Worm (Caenorhabditis elegans) whole organism, L2 larva: ENCODE data around the gene K09E3.2.

Experiments used
- C34F6.9 ChIP-seq: fragments of 150-350 bp; optimal IDR thresholded peaks from 2 replicates; lab custom pipeline; 2014; ENCODE audit warnings: missing biosample characterization, missing genetic modification characterization
- F13H6.1 ChIP-seq: sonication (generic microtip); optimal IDR thresholded peaks from 2 replicates; lab custom pipeline; 2016; ENCODE audit warnings: missing genetic modification characterization, missing compliant biosample characterization
- R02D3.7 ChIP-seq: fragments of 150-350 bp; optimal IDR thresholded peaks from 2 replicates; lab custom pipeline; 2014; ENCODE audit warnings: missing biosample characterization, missing genetic modification characterization
- Y55F3AM.14 ChIP-seq: fragments of 200-800 bp; sonication (Bioruptor generic); optimal IDR thresholded peaks from 2 replicates; lab custom pipeline; 2018; ENCODE audit warnings: mild to moderate bottlenecking, missing genetic modification characterization, missing compliant biosample characterization
- ZK546.5 ChIP-seq: sonication (generic microtip); optimal IDR thresholded peaks from 2 replicates; lab custom pipeline; 2017; ENCODE audit warnings: missing biosample characterization, missing genetic modification characterization
- aly-2 ChIP-seq: fragments of 150-350 bp; optimal IDR thresholded peaks from 2 replicates; lab custom pipeline; 2014; ENCODE audit warnings: missing biosample characterization, missing genetic modification characterization
- ama-1 ChIP-seq: fragments of 150-350 bp; optimal IDR thresholded peaks from 2 replicates; lab custom pipeline; 2018; ENCODE audit warnings: inconsistent platforms
- blmp-1 ChIP-seq: sonication (generic microtip); optimal IDR thresholded peaks from 2 replicates; lab custom pipeline; 2017; ENCODE audit warnings: missing genetic modification characterization, mild to moderate bottlenecking, missing compliant biosample characterization, antibody characterized with exemption, moderate library complexity; ENCODE audit not compliant: insufficient read depth
- ceh-16 ChIP-seq: fragments of 150-350 bp; optimal IDR thresholded peaks from 2 replicates; lab custom pipeline; 2014; ENCODE audit warnings: missing biosample characterization, missing genetic modification characterization
- crh-2 ChIP-seq: sonication (generic microtip); optimal IDR thresholded peaks from 2 replicates; lab custom pipeline; 2017; ENCODE audit warnings: missing biosample characterization, missing genetic modification characterization
- dmd-4 ChIP-seq: sonication (generic microtip); optimal IDR thresholded peaks from 2 replicates; lab custom pipeline; 2017; ENCODE audit warnings: missing biosample characterization, missing genetic modification characterization
- egl-27 ChIP-seq: sonication (generic microtip); optimal IDR thresholded peaks from 3 replicates; lab custom pipeline; 2017; ENCODE audit warnings: missing biosample characterization, missing genetic modification reagents, missing genetic modification characterization
- elt-1 ChIP-seq: fragments of 150-350 bp; optimal IDR thresholded peaks from 2 replicates; lab custom pipeline; 2014; ENCODE audit warnings: missing biosample characterization, missing genetic modification characterization
- elt-3 ChIP-seq: sonication (generic microtip); optimal IDR thresholded peaks from 2 replicates; lab custom pipeline; 2017; ENCODE audit warnings: missing biosample characterization, missing genetic modification characterization
- gmeb-1 ChIP-seq: fragments of 150-350 bp; optimal IDR thresholded peaks from 2 replicates; lab custom pipeline; 2014; ENCODE audit warnings: missing biosample characterization, missing genetic modification characterization
- lin-11 ChIP-seq: fragments of 150-350 bp; sonication (generic microtip); optimal IDR thresholded peaks from 2 replicates; lab custom pipeline; 2014; ENCODE audit warnings: missing biosample characterization, missing genetic modification characterization, inconsistent platforms, mixed read lengths
- lin-39 ChIP-seq: fragments of 150-350 bp; optimal IDR thresholded peaks from 2 replicates; lab custom pipeline; 2014; ENCODE audit warnings: missing biosample characterization, missing genetic modification reagents, missing genetic modification characterization
- lsy-2 ChIP-seq, 2 experiments: fragments of 150-350 bp in 1 of 2; sonication (generic microtip) in 1 of 2; optimal IDR thresholded peaks; 2 replicates each; lab custom pipeline; 2014 to 2017; ENCODE audit warnings: missing biosample characterization in 2 of 2, missing genetic modification characterization in 2 of 2
- mab-5 ChIP-seq: fragments of 150-350 bp; optimal IDR thresholded peaks from 2 replicates; lab custom pipeline; 2014; ENCODE audit warnings: missing biosample characterization, missing genetic modification characterization
- mbf-1 ChIP-seq: sonication (generic microtip); optimal IDR thresholded peaks from 2 replicates; lab custom pipeline; 2017; ENCODE audit warnings: missing biosample characterization, missing genetic modification characterization
- mdl-1 ChIP-seq, 2 experiments: fragments of 150-350 bp in 1 of 2; sonication (generic microtip) in 1 of 2; optimal IDR thresholded peaks; 2 replicates each; lab custom pipeline; 2017; ENCODE audit warnings: missing biosample characterization in 2 of 2, missing genetic modification characterization in 2 of 2
- nhr-10 ChIP-seq: sonication (generic microtip); optimal IDR thresholded peaks from 2 replicates; lab custom pipeline; 2017; ENCODE audit warnings: missing biosample characterization, missing genetic modification characterization
- nhr-11 ChIP-seq: fragments of 150-350 bp; optimal IDR thresholded peaks from 2 replicates; lab custom pipeline; 2014; ENCODE audit warnings: missing biosample characterization, missing genetic modification characterization
- nhr-129 ChIP-seq: fragments of 150-350 bp; optimal IDR thresholded peaks from 2 replicates; lab custom pipeline; 2014; ENCODE audit warnings: missing biosample characterization, missing genetic modification characterization
- nhr-21 ChIP-seq: fragments of 150-350 bp; optimal IDR thresholded peaks from 2 replicates; lab custom pipeline; 2014; ENCODE audit warnings: missing biosample characterization, missing genetic modification characterization
- nhr-23 ChIP-seq: fragments of 150-350 bp; optimal IDR thresholded peaks from 2 replicates; lab custom pipeline; 2014; ENCODE audit warnings: missing biosample characterization, missing genetic modification reagents, missing genetic modification characterization
- nhr-25 ChIP-seq: fragments of 150-350 bp; sonication (generic microtip); optimal IDR thresholded peaks from 3 replicates; lab custom pipeline; 2014; ENCODE audit warnings: missing biosample characterization, missing genetic modification characterization
- nhr-6 ChIP-seq: fragments of 150-350 bp; optimal IDR thresholded peaks from 2 replicates; lab custom pipeline; 2014; ENCODE audit warnings: missing biosample characterization, missing genetic modification characterization
- nhr-77 ChIP-seq: fragments of 150-350 bp; optimal IDR thresholded peaks from 2 replicates; lab custom pipeline; 2014; ENCODE audit warnings: missing biosample characterization, missing genetic modification characterization
- peb-1 ChIP-seq: fragments of 150-350 bp; optimal IDR thresholded peaks from 2 replicates; lab custom pipeline; 2014; ENCODE audit warnings: missing biosample characterization, missing genetic modification characterization
- sem-4 ChIP-seq: fragments of 150-350 bp; optimal IDR thresholded peaks from 2 replicates; lab custom pipeline; 2014; ENCODE audit warnings: missing biosample characterization, missing genetic modification reagents, missing genetic modification characterization
- skn-1 ChIP-seq: sonication (generic microtip); optimal IDR thresholded peaks from 2 replicates; lab custom pipeline; 2017; ENCODE audit warnings: missing biosample characterization, missing genetic modification characterization
- sma-3 ChIP-seq: sonication (generic microtip); optimal IDR thresholded peaks from 2 replicates; lab custom pipeline; 2016; ENCODE audit warnings: missing genetic modification reagents, missing genetic modification characterization, missing compliant biosample characterization
- sma-9 ChIP-seq, 2 experiments: fragments of 150-350 bp in 1 of 2; sonication (generic microtip) in 1 of 2; optimal IDR thresholded peaks; 2 replicates each; lab custom pipeline; 2014 to 2016; ENCODE audit warnings: missing genetic modification characterization in 2 of 2, mild to moderate bottlenecking in 1 of 2, missing biosample characterization in 1 of 2, missing compliant biosample characterization in 1 of 2, missing genetic modification reagents in 1 of 2, moderate library complexity in 1 of 2
- snpc-4 ChIP-seq: fragments of 150-350 bp; optimal IDR thresholded peaks from 2 replicates; lab custom pipeline; 2014; ENCODE audit warnings: missing biosample characterization, missing genetic modification characterization
- unc-39 ChIP-seq: fragments of 150-350 bp; optimal IDR thresholded peaks from 2 replicates; lab custom pipeline; 2014; ENCODE audit warnings: missing biosample characterization, missing genetic modification characterization
- unc-55 ChIP-seq: fragments of 150-350 bp; sonication (generic microtip); optimal IDR thresholded peaks from 3 replicates; lab custom pipeline; 2014; ENCODE audit warnings: missing biosample characterization, missing genetic modification reagents, missing genetic modification characterization
- unc-62 ChIP-seq: fragments of 150-350 bp; optimal IDR thresholded peaks from 2 replicates; lab custom pipeline; 2014; ENCODE audit warnings: missing biosample characterization, missing genetic modification reagents, missing genetic modification characterization
- zag-1 ChIP-seq: fragments of 150-350 bp; optimal IDR thresholded peaks from 2 replicates; lab custom pipeline; 2014; ENCODE audit warnings: missing biosample characterization, missing genetic modification characterization
- ztf-1 ChIP-seq: fragments of 200-800 bp; sonication (Bioruptor generic); conservative IDR thresholded peaks from 2 replicates; pipeline ENCODE4 v1.3.6; 2022; ENCODE audit warnings: missing genetic modification characterization, missing compliant biosample characterization
- ztf-11 ChIP-seq: sonication (generic microtip); optimal IDR thresholded peaks from 2 replicates; lab custom pipeline; 2017; ENCODE audit warnings: missing biosample characterization, missing genetic modification characterization
- ztf-4 ChIP-seq: fragments of 150-350 bp; optimal IDR thresholded peaks from 2 replicates; lab custom pipeline; 2014; ENCODE audit warnings: missing biosample characterization, missing genetic modification characterization

K09E3.2 gene

DNA sequence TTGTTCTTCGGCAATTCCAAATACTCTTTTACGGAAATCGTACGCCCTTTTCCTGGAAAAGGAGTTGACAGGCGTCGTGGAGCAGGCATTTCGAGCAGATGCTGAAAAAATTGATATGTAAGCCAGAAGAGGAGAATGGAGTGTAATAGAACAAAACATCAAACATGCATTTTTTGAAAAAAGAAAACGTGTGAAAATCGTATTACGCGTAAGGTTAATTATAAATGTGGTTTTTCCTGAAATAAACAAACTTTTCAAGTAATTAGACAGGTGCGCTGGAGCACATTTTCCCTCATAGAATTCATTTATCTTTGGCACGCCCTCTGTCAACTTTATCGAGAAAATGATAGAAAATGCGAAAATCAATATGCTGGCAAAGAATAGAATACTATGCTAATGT is 2.4 kb upstream of the K09E3.2 start, which contains the start of gene lido-6:
TSS of gene lido-6 (minus strand) at position 101 of the 400 bp plus-strand sequence.
- TF ChIP-seq elt-1 (tag; lab: Kevin White, UChicago) (no peak), zag-1 (tag; lab: Kevin White, UChicago) (no peak), peb-1 (tag; lab: Kevin White, UChicago) (no peak), aly-2 (tag; lab: Kevin White, UChicago) (no peak), ceh-16 (no peak), dmd-4 (tag; lab: Kevin White, UChicago) (no peak), nhr-129 (no peak), R02D3.7 (tag; lab: Kevin White, UChicago) (no peak), ztf-11 (tag; lab: Kevin White, UChicago) (no peak), nhr-11 (tag; lab: Kevin White, UChicago) (no peak), gmeb-1 (no peak)

- TF ChIP-seq crh-2 (tag; lab: Kevin White, UChicago): no peak
- TF ChIP-seq peb-1 (tag; lab: Kevin White, UChicago): no peak
- TF ChIP-seq, all 48 proteins: peak for 0
Measured at ce11 chrX:17134427-17134826, 17.0 kb downstream of the K09E3.2 start, which contains the start of gene K09E3.7. Gene K09E3.7 (minus strand): TSS chrX:17134527.

ce11 chrX:17135704-17136103 is 18.2 kb downstream of the K09E3.2 start:
- TF ChIP-seq crh-2 (tag; lab: Kevin White, UChicago) (peak; percentile 53), ztf-11 (tag; lab: Kevin White, UChicago) (no peak), elt-1 (tag; lab: Kevin White, UChicago) (no peak), mbf-1 (tag; lab: Kevin White, UChicago) (no peak), nhr-11 (tag; lab: Kevin White, UChicago) (no peak), nhr-129 (peak; percentile 30), nhr-21 (tag; lab: Kevin White, UChicago) (no peak), nhr-10 (tag; lab: Kevin White, UChicago) (no peak), ztf-1 (no peak), blmp-1 (tag; lab: Kevin White, UChicago) (no peak), gmeb-1 (no peak), Y55F3AM.14 (GFP tag; lab: Kevin White, UChicago) (no peak), skn-1 (tag; lab: Kevin White, UChicago) (no peak), unc-62 (no peak), mdl-1 (tag; optimal IDR thresholded peaks at IDR 0.05; lab: Kevin White, UChicago) (no peak), ama-1 (no peak), ZK546.5 (no peak), sma-9 (GFP tag; optimal IDR thresholded peaks at IDR 0.05; lab: Kevin White, UChicago) (peak; percentile 20), sma-9 (tag; optimal IDR thresholded peaks at IDR 0.05; lab: Kevin White, UChicago) (no peak), aly-2 (tag; lab: Kevin White, UChicago) (no peak)

ce11 chrX:17138060-17138557 is 20.6 kb downstream of the K09E3.2 start, which contains the start of gene cnp-3:
Gene cnp-3 (minus strand): TSS chrX:17138110.
- TF ChIP-seq F13H6.1 (tag; lab: Kevin White, UChicago) (no peak), ama-1 (no peak), mdl-1 (tag; optimal IDR thresholded peaks at IDR 0.05; lab: Kevin White, UChicago) (no peak), sma-3 (peak; percentile 80), mbf-1 (tag; lab: Kevin White, UChicago) (no peak), aly-2 (tag; lab: Kevin White, UChicago) (no peak), sem-4 (tag; lab: Kevin White, UChicago) (no peak), blmp-1 (tag; lab: Kevin White, UChicago) (peak; percentile 44), ztf-11 (tag; lab: Kevin White, UChicago) (no peak), skn-1 (tag; lab: Kevin White, UChicago) (peak; percentile 32), ztf-4 (no peak), unc-62 (no peak), ztf-1 (no peak), ZK546.5 (no peak), sma-9 (GFP tag; optimal IDR thresholded peaks at IDR 0.05; lab: Kevin White, UChicago) (no peak), sma-9 (tag; optimal IDR thresholded peaks at IDR 0.05; lab: Kevin White, UChicago) (no peak), mab-5 (no peak), nhr-25 (no peak), R02D3.7 (tag; lab: Kevin White, UChicago) (no peak), elt-3 (tag; lab: Kevin White, UChicago) (no peak), nhr-21 (tag; lab: Kevin White, UChicago) (peak; percentile 77), lsy-2 (tag; optimal IDR thresholded peaks at IDR 0.05; lab: Kevin White, UChicago) (no peak), gmeb-1 (peak; percentile 26), nhr-23 (tag; lab: Kevin White, UChicago) (no peak), lin-11 (tag; lab: Kevin White, UChicago) (no peak), nhr-77 (tag; lab: Kevin White, UChicago) (no peak), unc-55 (GFP tag; lab: Kevin White, UChicago) (no peak), lin-39 (no peak), snpc-4 (tag; lab: Kevin White, UChicago) (no peak), C34F6.9 (tag; lab: Kevin White, UChicago) (no peak), nhr-6 (tag; lab: Kevin White, UChicago) (no peak), egl-27 (no peak), nhr-129 (peak; percentile 1), Y55F3AM.14 (GFP tag; lab: Kevin White, UChicago) (no peak), nhr-11 (tag; lab: Kevin White, UChicago) (no peak), elt-1 (tag; lab: Kevin White, UChicago) (no peak), dmd-4 (tag; lab: Kevin White, UChicago) (no peak), unc-39 (no peak), nhr-10 (tag; lab: Kevin White, UChicago) (no peak), peb-1 (tag; lab: Kevin White, UChicago) (no peak), crh-2 (tag; lab: Kevin White, UChicago) (peak; percentile 41), zag-1 (tag; lab: Kevin White, UChicago) (no peak)
